Worm (Caenorhabditis elegans): ENCODE measurements around the gene clc-11.

- TF ChIP-seq pha-2 (tag; optimal IDR thresholded peaks at IDR 0.05) (no peak), pqm-1 (tag; optimal IDR thresholded peaks at IDR 0.05) (no peak), unc-42 (tag; optimal IDR thresholded peaks at IDR 0.05) (no peak), syd-9 (tag; optimal IDR thresholded peaks at IDR 0.05) (no peak), ama-1 (optimal IDR thresholded peaks at IDR 0.05) (no peak), nhr-11 (tag; optimal IDR thresholded peaks at IDR 0.05) (no peak), ets-4 (tag; optimal IDR thresholded peaks at IDR 0.05) (no peak), pha-4 (tag; optimal IDR thresholded peaks at IDR 0.05) (no peak), K02D7.2 (tag; optimal IDR thresholded peaks at IDR 0.05) (no peak), ttx-3 (tag; optimal IDR thresholded peaks at IDR 0.05) (no peak), unc-55 (GFP tag; optimal IDR thresholded peaks at IDR 0.05) (no peak), elt-4 (tag; optimal IDR thresholded peaks at IDR 0.05) (no peak), ceh-19 (GFP tag; optimal IDR thresholded peaks at IDR 0.05) (no peak), ceh-22 (tag; optimal IDR thresholded peaks at IDR 0.05) (no peak)
Measured at ce11 chrV:16169026-16169425, 29.6 kb upstream of the clc-11 start, which contains the start of gene str-111.

Data from whole organism, late embryonic.